Worm (Caenorhabditis elegans) whole organism, late embryonic: Measurements from ENCODE around the gene B0416.10.

Source experiments
- C08G9.2 ChIP-seq: sonication (generic microtip); optimal IDR thresholded peaks from 2 replicates; lab custom pipeline; 2016; ENCODE audit warnings: mild to moderate bottlenecking, missing genetic modification characterization, moderate library complexity, missing compliant biosample characterization
- C38D4.7 ChIP-seq: fragments of 200-800 bp; sonication (Bioruptor generic); optimal IDR thresholded peaks from 2 replicates; lab custom pipeline; 2018; ENCODE audit warnings: mild to moderate bottlenecking, missing genetic modification characterization, moderate library complexity, missing compliant biosample characterization
- K02D7.2 ChIP-seq: sonication (generic microtip); optimal IDR thresholded peaks from 2 replicates; lab custom pipeline; 2017; ENCODE audit warnings: mild to moderate bottlenecking, missing genetic modification characterization, missing compliant biosample characterization
- K09A11.1 ChIP-seq: sonication (generic microtip); optimal IDR thresholded peaks from 2 replicates; lab custom pipeline; 2017; ENCODE audit warnings: antibody characterized with exemption, mild to moderate bottlenecking, missing genetic modification characterization, missing compliant biosample characterization; ENCODE audit not compliant: insufficient read depth
- Y22D7AL.16 ChIP-seq: sonication (generic microtip); optimal IDR thresholded peaks from 2 replicates; lab custom pipeline; 2016; ENCODE audit warnings: missing genetic modification characterization, missing compliant biosample characterization
- ahr-1 ChIP-seq: sonication (generic microtip); optimal IDR thresholded peaks from 2 replicates; lab custom pipeline; 2016; ENCODE audit warnings: missing genetic modification characterization, missing compliant biosample characterization
- ama-1 ChIP-seq: fragments of 150-350 bp; optimal IDR thresholded peaks from 2 replicates; lab custom pipeline; 2014
- ceh-14 ChIP-seq: sonication (generic microtip); optimal IDR thresholded peaks from 2 replicates; lab custom pipeline; 2016; ENCODE audit warnings: missing genotype, missing genetic modification characterization, missing compliant biosample characterization
- ceh-18 ChIP-seq: sonication (generic microtip); optimal IDR thresholded peaks from 2 replicates; lab custom pipeline; 2016; ENCODE audit warnings: missing genetic modification characterization, missing compliant biosample characterization
- ceh-19 ChIP-seq: fragments of 200-800 bp; sonication (Bioruptor generic); optimal IDR thresholded peaks from 2 replicates; lab custom pipeline; 2018; ENCODE audit warnings: mild to moderate bottlenecking, missing genetic modification characterization, missing compliant biosample characterization
- ceh-2 ChIP-seq: sonication (generic microtip); optimal IDR thresholded peaks from 2 replicates; lab custom pipeline; 2016; ENCODE audit warnings: missing genotype, missing genetic modification characterization, missing compliant biosample characterization
- ceh-22 ChIP-seq: sonication (generic microtip); optimal IDR thresholded peaks from 2 replicates; lab custom pipeline; 2017; ENCODE audit warnings: missing biosample characterization, missing genetic modification characterization
- ceh-24 ChIP-seq: sonication (generic microtip); optimal IDR thresholded peaks from 2 replicates; lab custom pipeline; 2016; ENCODE audit warnings: mild to moderate bottlenecking, missing genetic modification characterization, missing compliant biosample characterization
- ceh-30 ChIP-seq: fragments of 150-350 bp; optimal IDR thresholded peaks from 2 replicates; lab custom pipeline; 2014; ENCODE audit warnings: missing biosample characterization, missing genetic modification characterization
- ceh-31 ChIP-seq: sonication (generic microtip); optimal IDR thresholded peaks from 2 replicates; lab custom pipeline; 2016; ENCODE audit warnings: missing genetic modification characterization, missing compliant biosample characterization
- ceh-34 ChIP-seq: sonication (generic microtip); optimal IDR thresholded peaks from 2 replicates; lab custom pipeline; 2016; ENCODE audit warnings: mild to moderate bottlenecking, missing genetic modification characterization, missing compliant biosample characterization
- ceh-45 ChIP-seq: fragments of 200-800 bp; sonication (Bioruptor generic); IDR thresholded peaks from 2 replicates; pipeline ENCODE4 v1.3.6; 2022; ENCODE audit warnings: missing genetic modification reagents, missing genetic modification characterization, missing compliant biosample characterization
- ceh-6 ChIP-seq: fragments of 200-800 bp; sonication (Bioruptor generic); optimal IDR thresholded peaks from 2 replicates; lab custom pipeline; 2018; ENCODE audit warnings: mild to moderate bottlenecking, missing genetic modification characterization, missing compliant biosample characterization
- ceh-9 ChIP-seq: sonication (generic microtip); optimal IDR thresholded peaks from 2 replicates; lab custom pipeline; 2016; ENCODE audit warnings: mild to moderate bottlenecking, missing genetic modification characterization, inconsistent platforms, missing compliant biosample characterization
- fax-1 ChIP-seq: sonication (generic microtip); optimal IDR thresholded peaks from 2 replicates; lab custom pipeline; 2016; ENCODE audit warnings: missing genotype, missing genetic modification characterization, missing compliant biosample characterization
- fkh-10 ChIP-seq: fragments of 150-350 bp; optimal IDR thresholded peaks from 2 replicates; lab custom pipeline; 2014; ENCODE audit warnings: missing biosample characterization, missing genetic modification reagents, missing genetic modification characterization
- fkh-6 ChIP-seq: sonication (generic microtip); optimal IDR thresholded peaks from 2 replicates; lab custom pipeline; 2016; ENCODE audit warnings: missing genetic modification characterization, missing compliant biosample characterization
- gmeb-2 ChIP-seq: sonication (generic microtip); optimal IDR thresholded peaks from 2 replicates; lab custom pipeline; 2016; ENCODE audit warnings: missing genetic modification characterization, inconsistent platforms, missing compliant biosample characterization
- hlh-13 ChIP-seq: fragments of 200-800 bp; sonication (Bioruptor generic); optimal IDR thresholded peaks from 2 replicates; lab custom pipeline; 2018; ENCODE audit warnings: mild to moderate bottlenecking, missing genetic modification characterization, missing compliant biosample characterization
- hlh-15 ChIP-seq: sonication (generic microtip); optimal IDR thresholded peaks from 2 replicates; lab custom pipeline; 2016; ENCODE audit warnings: missing genetic modification characterization, missing compliant biosample characterization
- hlh-30 ChIP-seq: sonication (generic microtip); optimal IDR thresholded peaks from 2 replicates; lab custom pipeline; 2017; ENCODE audit warnings: antibody characterized with exemption, missing genetic modification characterization, missing compliant biosample characterization; ENCODE audit not compliant: insufficient read depth
- hlh-6 ChIP-seq: sonication (generic microtip); optimal IDR thresholded peaks from 2 replicates; lab custom pipeline; 2016; ENCODE audit warnings: missing genotype, missing genetic modification characterization, missing compliant biosample characterization
- lin-11 ChIP-seq: fragments of 200-800 bp; sonication (Bioruptor generic); optimal IDR thresholded peaks from 2 replicates; lab custom pipeline; 2018; ENCODE audit warnings: mild to moderate bottlenecking, missing genetic modification characterization, missing compliant biosample characterization
- nhr-232 ChIP-seq: sonication (generic microtip); optimal IDR thresholded peaks from 2 replicates; lab custom pipeline; 2016; ENCODE audit warnings: missing genetic modification characterization, missing compliant biosample characterization
- npax-4 ChIP-seq: sonication (generic microtip); optimal IDR thresholded peaks from 2 replicates; lab custom pipeline; 2016; ENCODE audit warnings: missing genetic modification characterization, missing compliant biosample characterization
- odd-2 ChIP-seq: sonication (generic microtip); optimal IDR thresholded peaks from 2 replicates; lab custom pipeline; 2017; ENCODE audit warnings: antibody characterized with exemption, mild to moderate bottlenecking, missing genetic modification characterization, missing compliant biosample characterization
- pag-3 ChIP-seq: sonication (generic microtip); optimal IDR thresholded peaks from 2 replicates; lab custom pipeline; 2016; ENCODE audit warnings: missing compliant biosample characterization, missing genetic modification characterization, borderline replicate concordance
- pax-1 ChIP-seq: fragments of 150-350 bp; optimal IDR thresholded peaks from 2 replicates; lab custom pipeline; 2014; ENCODE audit warnings: missing biosample characterization, missing genetic modification characterization
- pha-2 ChIP-seq: sonication (generic microtip); optimal IDR thresholded peaks from 2 replicates; lab custom pipeline; 2017; ENCODE audit warnings: mild to moderate bottlenecking, missing genetic modification characterization, missing compliant biosample characterization
- pha-4 ChIP-seq: fragments of 150-350 bp; optimal IDR thresholded peaks from 2 replicates; lab custom pipeline; 2018; ENCODE audit warnings: missing biosample characterization, missing genetic modification reagents, missing genetic modification characterization
- ref-2 ChIP-seq: sonication (generic microtip); optimal IDR thresholded peaks from 2 replicates; lab custom pipeline; 2016; ENCODE audit warnings: missing genetic modification characterization, missing compliant biosample characterization
- sdc-2 ChIP-seq: sonication (generic microtip); optimal IDR thresholded peaks from 2 replicates; lab custom pipeline; 2016; ENCODE audit warnings: missing genotype, missing genetic modification characterization, missing compliant biosample characterization
- sox-4 ChIP-seq: sonication (generic microtip); optimal IDR thresholded peaks from 2 replicates; lab custom pipeline; 2017; ENCODE audit warnings: mild to moderate bottlenecking, missing genetic modification characterization, inconsistent platforms, missing compliant biosample characterization
- syd-9 ChIP-seq: sonication (generic microtip); optimal IDR thresholded peaks from 2 replicates; lab custom pipeline; 2016; ENCODE audit warnings: mild to moderate bottlenecking, missing genetic modification characterization, moderate library complexity, missing compliant biosample characterization
- tbx-7 ChIP-seq: sonication (generic microtip); optimal IDR thresholded peaks from 2 replicates; lab custom pipeline; 2016; ENCODE audit warnings: missing genotype, missing genetic modification characterization, missing compliant biosample characterization
- unc-3 ChIP-seq, 2 experiments: fragments of 200-800 bp in 1 of 2; sonication (Bioruptor generic) in 1 of 2; sonication (generic microtip) in 1 of 2; conservative IDR thresholded peaks in 1 of 2; optimal IDR thresholded peaks in 1 of 2; 2 replicates each; pipeline versions ENCODE4 v1.3.6 to Lab custom; 2016 to 2022; ENCODE audit warnings: missing compliant biosample characterization in 2 of 2, missing genetic modification characterization in 2 of 2, missing genetic modification reagents in 1 of 2
- unc-42 ChIP-seq: sonication (generic microtip); optimal IDR thresholded peaks from 2 replicates; lab custom pipeline; 2016; ENCODE audit warnings: missing genotype, missing genetic modification characterization, missing compliant biosample characterization
- unc-86 ChIP-seq: sonication (generic microtip); optimal IDR thresholded peaks from 2 replicates; lab custom pipeline; 2016; ENCODE audit warnings: missing genetic modification characterization, missing compliant biosample characterization
- zip-5 ChIP-seq: sonication (generic microtip); optimal IDR thresholded peaks from 2 replicates; lab custom pipeline; 2016; ENCODE audit warnings: missing genetic modification characterization, missing compliant biosample characterization
- ztf-16 ChIP-seq: sonication (generic microtip); optimal IDR thresholded peaks from 2 replicates; lab custom pipeline; 2017; ENCODE audit warnings: missing genetic modification characterization, missing compliant biosample characterization

B0416.10 gene

DNA sequence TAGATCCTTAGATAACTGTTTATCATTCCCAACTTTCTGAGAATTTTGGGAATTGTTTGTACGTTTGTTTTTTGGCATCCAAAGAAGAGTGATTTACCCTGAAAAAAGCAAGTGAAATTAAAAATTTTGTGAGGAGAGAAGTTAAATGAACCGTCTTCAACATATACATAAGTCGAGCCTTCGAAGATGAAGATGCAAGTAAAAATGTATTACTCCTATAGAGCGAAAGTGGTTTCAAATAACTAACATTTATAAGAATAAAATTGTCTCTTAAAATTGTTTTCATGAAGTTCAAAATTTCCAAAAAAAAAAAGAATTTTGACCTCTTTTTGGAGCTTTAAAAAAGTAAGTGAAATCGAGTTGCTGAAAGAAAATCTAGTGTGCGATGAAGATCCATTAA lies at the start of gene B0416.10:
Gene B0416.10, minus strand, starts transcription at position 101 of the 400 bp plus-strand sequence.
- TF ChIP-seq unc-86 (tag; lab: Kevin White, UChicago), result no peak
- TF ChIP-seq syd-9 (tag; lab: Kevin White, UChicago), result no peak
- no peak for TF ChIP-seq ceh-19
- no peak for TF ChIP-seq K02D7.2 (tag; lab: Kevin White, UChicago)
- no peak for TF ChIP-seq C38D4.7 (GFP tag; lab: Kevin White, UChicago)
- no peak for TF ChIP-seq tbx-7 (tag; lab: Kevin White, UChicago)
- no peak for TF ChIP-seq unc-42 (tag; lab: Kevin White, UChicago)
- no peak for TF ChIP-seq pha-2
- TF ChIP-seq ceh-18 (tag; lab: Kevin White, UChicago), result no peak
- TF ChIP-seq ceh-24, result no peak
- no peak for TF ChIP-seq fax-1 (tag; lab: Kevin White, UChicago)

DNA sequence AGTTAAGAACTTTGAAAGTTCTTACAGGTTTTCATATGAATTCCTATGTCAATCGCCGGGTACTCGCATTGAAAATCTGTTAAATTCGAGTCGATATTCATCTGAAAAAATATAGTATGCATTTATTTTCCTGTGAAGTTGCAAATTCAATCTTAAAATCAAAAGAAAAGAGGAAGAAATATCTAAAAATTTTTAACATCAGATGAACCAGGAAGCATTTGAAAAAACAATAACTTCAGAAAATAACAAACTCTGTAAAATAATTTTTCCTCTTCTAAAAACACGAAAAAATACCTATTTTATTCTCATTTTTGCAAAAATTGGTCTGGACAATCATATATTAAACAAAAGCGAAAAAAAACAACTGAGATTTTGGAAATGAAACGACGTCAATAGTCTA lies 44.6 kb upstream of the B0416.10 start, which contains the start of gene npr-7:
Gene npr-7, minus strand, starts transcription at position 101 of the 400 bp plus-strand sequence.
- TF ChIP-seq ahr-1 (tag; lab: Kevin White, UChicago), result no peak
- no peak for TF ChIP-seq ceh-31
- no peak for TF ChIP-seq unc-3 (GFP tag; conservative IDR thresholded peaks at IDR 0.05; lab: Robert Waterston, UW)
- no peak for TF ChIP-seq unc-3 (tag; optimal IDR thresholded peaks at IDR 0.05; lab: Kevin White, UChicago)
- no peak for TF ChIP-seq K09A11.1
- no peak for TF ChIP-seq lin-11
- no peak for TF ChIP-seq ama-1 (lab: Kevin White, UChicago)
- no peak for TF ChIP-seq ceh-9
- no peak for TF ChIP-seq pax-1 (tag; lab: Kevin White, UChicago)
- no peak for TF ChIP-seq ceh-45 (GFP tag; lab: Robert Waterston, UW)
- no peak for TF ChIP-seq npax-4

DNA sequence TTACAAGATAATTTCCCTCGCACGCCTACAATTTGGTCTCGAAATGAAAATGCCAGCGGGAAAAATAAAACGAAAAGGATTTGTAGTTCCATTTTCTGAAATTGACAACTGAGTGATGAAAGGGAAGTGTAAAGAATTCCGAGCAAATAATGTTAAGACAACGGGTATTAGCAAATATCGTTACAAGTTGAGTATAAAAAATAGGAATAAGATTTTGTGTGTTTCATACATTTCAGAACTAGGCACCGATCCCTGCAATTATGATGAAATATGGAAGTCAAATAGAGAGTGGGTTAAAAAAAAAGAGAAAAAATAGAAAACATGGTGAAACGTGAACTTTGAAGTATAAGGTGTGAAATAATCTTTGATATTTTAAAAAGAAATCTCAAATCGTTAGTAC lies 39.9 kb upstream of the B0416.10 start, which contains the start of gene ttr-38:
Gene ttr-38, minus strand, starts transcription at position 101 of the 400 bp plus-strand sequence.
- TF ChIP-seq gmeb-2, result no peak
- no peak for TF ChIP-seq ceh-19
- TF ChIP-seq fax-1 (tag; lab: Kevin White, UChicago), result no peak
- TF ChIP-seq ref-2, result no peak
- no peak for TF ChIP-seq hlh-15 (tag; lab: Kevin White, UChicago)
- TF ChIP-seq C08G9.2 (tag; lab: Kevin White, UChicago), result no peak
- TF ChIP-seq lin-11, result no peak
- no peak for TF ChIP-seq ceh-31
- TF ChIP-seq Y22D7AL.16 (tag; lab: Kevin White, UChicago), result no peak
- no peak for TF ChIP-seq K09A11.1
- TF ChIP-seq hlh-13 (GFP tag; lab: Kevin White, UChicago), result no peak
- no peak for TF ChIP-seq ceh-18 (tag; lab: Kevin White, UChicago)
- no peak for TF ChIP-seq pag-3 (tag; lab: Kevin White, UChicago)
- TF ChIP-seq fkh-10 (GFP tag; lab: Kevin White, UChicago), result no peak
- TF ChIP-seq hlh-6 (tag; lab: Kevin White, UChicago), result no peak

DNA sequence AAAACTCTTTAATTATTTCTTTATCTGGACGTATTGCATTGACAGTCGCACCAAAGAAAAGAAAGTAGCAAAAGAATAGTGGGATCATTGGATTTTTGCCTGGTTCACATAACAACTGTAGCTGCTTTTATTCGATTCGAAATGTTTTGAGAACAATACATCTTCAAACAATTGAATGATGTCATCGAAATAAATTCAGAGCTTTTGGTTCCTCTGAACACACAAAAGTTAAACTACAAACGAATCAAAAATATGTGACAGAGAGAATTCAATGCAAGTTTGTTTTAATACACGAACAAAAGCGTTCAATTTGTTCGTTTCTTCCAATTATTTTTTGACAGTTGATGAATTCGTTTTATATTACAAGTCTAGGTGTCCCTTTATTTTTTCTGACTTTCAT lies 36.8 kb upstream of the B0416.10 start, which contains the start of gene H29C22.1:
Gene H29C22.1, minus strand, starts transcription at position 101 of the 400 bp plus-strand sequence.
- TF ChIP-seq sdc-2 (tag; lab: Kevin White, UChicago) (no peak), fkh-6 (tag; lab: Kevin White, UChicago) (no peak), ceh-45 (GFP tag; lab: Robert Waterston, UW) (no peak), ceh-34 (tag; lab: Kevin White, UChicago) (no peak), odd-2 (tag; lab: Kevin White, UChicago) (no peak), zip-5 (tag; lab: Kevin White, UChicago) (no peak)

DNA sequence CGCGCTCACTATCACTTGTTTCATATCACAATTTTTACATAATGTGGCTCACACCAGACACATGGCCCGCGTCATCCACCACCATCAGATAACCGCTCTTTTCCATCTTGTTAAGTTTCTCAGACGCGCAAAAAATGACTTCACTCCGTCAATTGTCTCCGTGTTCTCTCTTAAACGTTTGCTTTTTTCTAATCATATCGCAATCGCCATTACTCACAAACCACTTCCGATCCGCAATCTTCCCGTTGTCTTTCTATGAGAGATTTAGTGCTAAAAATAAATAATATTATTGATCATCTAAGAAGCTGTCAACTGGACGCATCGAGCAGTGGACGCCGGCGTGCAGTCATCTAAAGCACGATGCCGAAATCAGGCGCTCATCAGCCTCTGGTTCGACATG lies 28.9 kb upstream of the B0416.10 start, which contains the start of gene tmc-2:
Gene tmc-2, plus strand, starts transcription at position 301 of the 400 bp plus-strand sequence.
- no peak for TF ChIP-seq syd-9 (tag; lab: Kevin White, UChicago)
- TF ChIP-seq ceh-9, result no peak
- TF ChIP-seq ceh-6 (GFP tag; lab: Kevin White, UChicago), result no peak
- no peak for TF ChIP-seq ceh-18 (tag; lab: Kevin White, UChicago)
- no peak for TF ChIP-seq ceh-24
- no peak for TF ChIP-seq pha-4 (tag; lab: Kevin White, UChicago)
- TF ChIP-seq hlh-30, result no peak
- no peak for TF ChIP-seq ceh-22 (tag; lab: Kevin White, UChicago)
- no peak for TF ChIP-seq sox-4 (tag; lab: Kevin White, UChicago)
- no peak for TF ChIP-seq pha-2
- TF ChIP-seq ztf-16 (tag; lab: Kevin White, UChicago), result no peak
- TF ChIP-seq fkh-6 (tag; lab: Kevin White, UChicago), result no peak
- no peak for TF ChIP-seq ceh-14
- no peak for TF ChIP-seq nhr-232 (tag; lab: Kevin White, UChicago)
- no peak for TF ChIP-seq ceh-2 (tag; lab: Kevin White, UChicago)
- no peak for TF ChIP-seq ceh-45 (GFP tag; lab: Robert Waterston, UW)
- no peak for TF ChIP-seq ceh-30
